Fruit fly (Drosophila melanogaster): ENCODE results near the gene ATPsynG.

The ATPsynG gene

dm6 chr2L:10940196-10940595 lies 36.0 kb downstream of the ATPsynG start:
- TF ChIP-seq Sox102F (GFP tag; optimal IDR thresholded peaks at IDR 0.05) (no peak), Blimp-1 (GFP tag; optimal IDR thresholded peaks at IDR 0.05) (no peak), Met (GFP tag; optimal IDR thresholded peaks at IDR 0.05) (no peak), dac (GFP tag; optimal IDR thresholded peaks at IDR 0.05) (no peak), lz (GFP tag; optimal IDR thresholded peaks at IDR 0.05) (no peak), svp (GFP tag) (no peak), CG4318 (GFP tag; optimal IDR thresholded peaks at IDR 0.05) (no peak), Ets21C (GFP tag; optimal IDR thresholded peaks at IDR 0.05) (no peak), vri (GFP tag; optimal IDR thresholded peaks at IDR 0.05) (no peak), CG3032 (tag; optimal IDR thresholded peaks at IDR 0.05) (no peak)

dm6 chr2L:10936362-10936761 lies 39.8 kb downstream of the ATPsynG start, which contains the start of gene CG14072:
Gene CG14072 (plus strand): TSS chr2L:10936662.
- TF ChIP-seq svp (GFP tag) (no peak), CG11294 (GFP tag; IDR thresholded peaks at IDR 0.05) (no peak), Gug (GFP tag; IDR thresholded peaks at IDR 0.05) (no peak), Hr38 (GFP tag; optimal IDR thresholded peaks at IDR 0.05) (no peak), cyc (GFP tag; optimal IDR thresholded peaks at IDR 0.05) (no peak), CG6276 (GFP tag; optimal IDR thresholded peaks at IDR 0.05) (no peak), Eip75B (GFP tag; optimal IDR thresholded peaks at IDR 0.05) (no peak), CG6163 (GFP tag; IDR thresholded peaks at IDR 0.05) (no peak), CG3032 (tag; optimal IDR thresholded peaks at IDR 0.05) (no peak), spab (GFP tag; optimal IDR thresholded peaks at IDR 0.05) (no peak), dsx (GFP tag; optimal IDR thresholded peaks at IDR 0.05; ENCODE audit: poor library complexity, severe bottlenecking) (no peak), fd59A (GFP tag; optimal IDR thresholded peaks at IDR 0.05) (no peak), CG11902 (GFP tag; optimal IDR thresholded peaks at IDR 0.05) (no peak), topi (GFP tag; optimal IDR thresholded peaks at IDR 0.05) (no peak), CG9139 (GFP tag; optimal IDR thresholded peaks at IDR 0.05) (no peak), salr (GFP tag; optimal IDR thresholded peaks at IDR 0.05) (no peak), CG31627 (GFP tag; optimal IDR thresholded peaks at IDR 0.05) (no peak), Sox102F (GFP tag; optimal IDR thresholded peaks at IDR 0.05) (no peak), vri (GFP tag; optimal IDR thresholded peaks at IDR 0.05) (no peak)

Measured in whole organism, prepupa.